Worm (Caenorhabditis elegans): ENCODE data around the gene gldi-3.

DNA sequence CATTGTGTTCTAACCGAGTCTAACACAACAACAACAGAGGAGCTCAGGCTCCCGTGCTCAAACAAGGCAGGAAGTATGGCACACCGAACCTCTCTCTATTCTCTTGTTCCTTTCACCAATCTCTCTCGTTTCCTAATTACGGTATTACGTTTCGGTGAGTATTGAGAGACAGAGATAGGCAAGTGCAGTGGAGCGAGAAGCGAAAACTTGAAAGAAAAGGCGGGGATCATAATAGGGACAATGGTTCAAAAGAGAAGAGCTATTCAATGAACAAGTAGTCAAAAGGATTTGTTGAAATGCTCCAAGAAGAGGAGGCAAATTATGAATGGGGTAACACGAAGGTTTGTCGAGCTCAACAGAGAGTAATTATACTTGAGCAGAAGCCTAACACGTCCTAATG lies 33.4 kb upstream of the gldi-3 start:
- no peak for TF ChIP-seq ref-1 (GFP tag; conservative IDR thresholded peaks at IDR 0.05)
- no peak for TF ChIP-seq flt-1 (GFP tag; IDR thresholded peaks at IDR 0.05)
- TF ChIP-seq ztf-29 (GFP tag; IDR thresholded peaks at IDR 0.05) = no peak
- TF ChIP-seq med-1 (GFP tag; optimal IDR thresholded peaks at IDR 0.05; ENCODE audit: insufficient read depth) = no peak
- no peak for TF ChIP-seq ztf-23 (GFP tag; IDR thresholded peaks at IDR 0.05)
- TF ChIP-seq klf-2 (GFP tag; conservative IDR thresholded peaks at IDR 0.05) = no peak
- no peak for TF ChIP-seq tab-1 (GFP tag; IDR thresholded peaks at IDR 0.05)
